Worm (Caenorhabditis elegans) whole organism, L1 larva: ENCODE data around the gene H02F09.2.

Source experiments
- F16B12.6 ChIP-seq: fragments of 150-350 bp; optimal IDR thresholded peaks from 2 replicates; lab custom pipeline; 2014; ENCODE audit warnings: missing biosample characterization, missing genetic modification characterization
- alr-1 ChIP-seq: fragments of 200-800 bp; sonication (Bioruptor generic); optimal IDR thresholded peaks from 2 replicates; lab custom pipeline; 2018; ENCODE audit warnings: borderline replicate concordance, mild to moderate bottlenecking, missing genetic modification characterization, missing compliant biosample characterization
- blmp-1 ChIP-seq: fragments of 150-350 bp; optimal IDR thresholded peaks from 2 replicates; lab custom pipeline; 2014; ENCODE audit warnings: missing biosample characterization, missing genetic modification characterization
- ceh-82 ChIP-seq, 3 experiments: fragments of 150-350 bp in 1 of 3; sonication (generic microtip) in 2 of 3; optimal IDR thresholded peaks; 2 replicates each; lab custom pipeline; 2014 to 2017; ENCODE audit warnings: missing biosample characterization in 3 of 3, missing genetic modification characterization in 3 of 3
- elt-3 ChIP-seq, 6 experiments: fragments of 150-350 bp in 1 of 6; sonication (generic microtip); optimal IDR thresholded peaks; 2 replicates each; lab custom pipeline; 2017 to 2018; ENCODE audit warnings: missing biosample characterization in 6 of 6, missing genetic modification characterization in 6 of 6, inconsistent platforms in 1 of 6
- mab-9 ChIP-seq: fragments of 200-800 bp; sonication (Bioruptor generic); IDR thresholded peaks from 2 replicates; pipeline ENCODE4 v1.3.6; 2022; ENCODE audit warnings: missing genetic modification reagents, missing genetic modification characterization, missing compliant biosample characterization
- nhr-12 ChIP-seq: sonication (generic microtip); optimal IDR thresholded peaks from 2 replicates; lab custom pipeline; 2017; ENCODE audit warnings: missing biosample characterization, missing genetic modification characterization
- pqm-1 ChIP-seq: sonication (generic microtip); optimal IDR thresholded peaks from 3 replicates; lab custom pipeline; 2017; ENCODE audit warnings: missing biosample characterization, missing genetic modification characterization
- unc-62 ChIP-seq: fragments of 150-350 bp; optimal IDR thresholded peaks from 2 replicates; lab custom pipeline; 2014; ENCODE audit warnings: missing biosample characterization, missing genetic modification reagents, missing genetic modification characterization
- vab-15 ChIP-seq: sonication (generic microtip); optimal IDR thresholded peaks from 2 replicates; lab custom pipeline; 2017; ENCODE audit warnings: missing genotype, mild to moderate bottlenecking, missing genetic modification characterization, missing compliant biosample characterization
- ztf-4 ChIP-seq: fragments of 150-350 bp; optimal IDR thresholded peaks from 2 replicates; lab custom pipeline; 2014; ENCODE audit warnings: missing biosample characterization, missing genetic modification characterization

- TF ChIP-seq mab-9 (GFP tag; lab: Robert Waterston, UW) (no peak), elt-3 (tag; optimal IDR thresholded peaks at IDR 0.05; lab: Kevin White, UChicago) (peak in 1 of 6 experiments; percentile 34), blmp-1 (tag; lab: Kevin White, UChicago) (peak; percentile 24), ceh-82 (tag; optimal IDR thresholded peaks at IDR 0.05; lab: Kevin White, UChicago) (no peak), F16B12.6 (tag; lab: Kevin White, UChicago) (no peak), pqm-1 (tag; lab: Kevin White, UChicago) (no peak), vab-15 (tag; lab: Kevin White, UChicago) (no peak), ztf-4 (no peak), nhr-12 (no peak), unc-62 (GFP tag; lab: Kevin White, UChicago) (no peak), alr-1 (tag; lab: Kevin White, UChicago) (no peak)
Measured at ce11 chrX:1620678-1621449, 48.8 kb downstream of the H02F09.2 start, which contains the start of gene H11E01.2.
